Worm (Caenorhabditis elegans) whole organism, mixed stage, embryonic: ENCODE results near the gene cyp-37B1.

Source experiments
- M03D4.4 ChIP-seq: sonication (generic microtip); optimal IDR thresholded peaks from 2 replicates; lab custom pipeline; 2017; ENCODE audit warnings: mild to moderate bottlenecking, missing genetic modification characterization, missing compliant biosample characterization
- ces-1 ChIP-seq: fragments of 150-350 bp; optimal IDR thresholded peaks from 2 replicates; lab custom pipeline; 2014; ENCODE audit warnings: missing biosample characterization, missing genetic modification reagents, missing genetic modification characterization
- elt-1 ChIP-seq: sonication (generic microtip); optimal IDR thresholded peaks from 2 replicates; lab custom pipeline; 2017; ENCODE audit warnings: missing genetic modification characterization, mild to moderate bottlenecking, missing compliant biosample characterization, antibody characterized with exemption, moderate library complexity, borderline replicate concordance; ENCODE audit not compliant: insufficient read depth
- mep-1 ChIP-seq: fragments of 150-350 bp; optimal IDR thresholded peaks from 2 replicates; lab custom pipeline; 2017; ENCODE audit warnings: missing biosample characterization, missing genetic modification reagents, missing genetic modification characterization, inconsistent platforms
- nhr-12 ChIP-seq: fragments of 150-350 bp; optimal IDR thresholded peaks from 2 replicates; lab custom pipeline; 2014; ENCODE audit warnings: missing biosample characterization, missing genetic modification characterization
- nhr-2 ChIP-seq: fragments of 150-350 bp; optimal IDR thresholded peaks from 2 replicates; lab custom pipeline; 2014; ENCODE audit warnings: missing biosample characterization, missing genetic modification characterization
- nhr-237 ChIP-seq: fragments of 150-350 bp; optimal IDR thresholded peaks from 2 replicates; lab custom pipeline; 2014; ENCODE audit warnings: missing biosample characterization, missing genetic modification characterization
- nhr-76 ChIP-seq: sonication (generic microtip); optimal IDR thresholded peaks from 2 replicates; lab custom pipeline; 2017; ENCODE audit warnings: missing biosample characterization, missing genetic modification characterization
- sem-2 ChIP-seq: fragments of 200-800 bp; sonication (Bioruptor generic); optimal IDR thresholded peaks from 2 replicates; lab custom pipeline; 2018; ENCODE audit warnings: mild to moderate bottlenecking, missing genetic modification characterization, missing compliant biosample characterization
- snpc-4 ChIP-seq: fragments of 150-350 bp; optimal IDR thresholded peaks from 2 replicates; lab custom pipeline; 2014; ENCODE audit warnings: missing biosample characterization, missing genetic modification characterization
- sptf-1 ChIP-seq: sonication (generic microtip); optimal IDR thresholded peaks from 2 replicates; lab custom pipeline; 2017; ENCODE audit warnings: mild to moderate bottlenecking, missing genetic modification characterization, moderate library complexity, missing compliant biosample characterization
- unc-39 ChIP-seq: fragments of 150-350 bp; optimal IDR thresholded peaks from 2 replicates; lab custom pipeline; 2014; ENCODE audit warnings: missing biosample characterization, missing genetic modification characterization

ce11 chrV:16271121-16271520, 6.8 kb upstream of the cyp-37B1 start, which contains the start of gene T13F3.6:
- TF ChIP-seq elt-1 (tag; lab: Kevin White, UChicago) (no peak), sem-2 (no peak), unc-39 (no peak), mep-1 (tag; lab: Kevin White, UChicago) (no peak), sptf-1 (tag; lab: Kevin White, UChicago) (no peak), M03D4.4 (tag; lab: Kevin White, UChicago) (no peak), nhr-76 (tag; lab: Kevin White, UChicago) (no peak), nhr-2 (tag; lab: Kevin White, UChicago) (no peak), nhr-12 (tag; lab: Kevin White, UChicago) (no peak), ces-1 (GFP tag; lab: Kevin White, UChicago) (no peak), snpc-4 (no peak), nhr-237 (tag; lab: Kevin White, UChicago) (no peak)
